Worm (Caenorhabditis elegans) whole organism, young adult: Measurements from ENCODE around the gene dnc-4.

Source experiments
- B0336.3 ChIP-seq: fragments of 200-800 bp; sonication (Bioruptor generic); IDR thresholded peaks from 2 replicates; pipeline ENCODE4 v1.3.6; 2022; ENCODE audit warnings: missing genetic modification characterization, missing compliant biosample characterization
- C06A6.2 ChIP-seq: fragments of 200-800 bp; sonication (Bioruptor generic); conservative IDR thresholded peaks from 2 replicates; pipeline ENCODE4 v1.3.6; 2022; ENCODE audit warnings: missing genetic modification characterization, missing compliant biosample characterization
- D2030.7 ChIP-seq: fragments of 200-800 bp; sonication (Bioruptor generic); IDR thresholded peaks from 2 replicates; pipeline ENCODE4 v1.3.6; 2022; ENCODE audit warnings: missing genetic modification reagents, missing genetic modification characterization, missing compliant biosample characterization
- F22D6.2 ChIP-seq: sonication (generic microtip); optimal IDR thresholded peaks from 2 replicates; lab custom pipeline; 2016; ENCODE audit warnings: mild to moderate bottlenecking, missing genetic modification characterization, missing compliant biosample characterization
- F37B4.10 ChIP-seq: fragments of 200-800 bp; sonication (Bioruptor generic); IDR thresholded peaks from 2 replicates; pipeline ENCODE4 v1.3.6; 2022; ENCODE audit warnings: missing genetic modification characterization, missing compliant biosample characterization
- F57C9.4 ChIP-seq: sonication (generic microtip); optimal IDR thresholded peaks from 2 replicates; lab custom pipeline; 2017; ENCODE audit warnings: mild to moderate bottlenecking, missing genetic modification characterization, missing compliant biosample characterization
- K12H6.12 ChIP-seq: fragments of 200-800 bp; sonication (Bioruptor generic); optimal IDR thresholded peaks from 2 replicates; lab custom pipeline; 2018; ENCODE audit warnings: mild to moderate bottlenecking, missing genetic modification characterization, missing compliant biosample characterization
- T26A5.8 ChIP-seq: sonication (generic microtip); optimal IDR thresholded peaks from 2 replicates; lab custom pipeline; 2016; ENCODE audit warnings: missing genetic modification characterization, missing compliant biosample characterization
- Y53G8AR.9 ChIP-seq: fragments of 200-800 bp; sonication (Bioruptor generic); conservative IDR thresholded peaks from 2 replicates; pipeline ENCODE4 v1.3.6; 2022; ENCODE audit warnings: missing genetic modification reagents, missing genetic modification characterization, missing compliant biosample characterization
- Y56A3A.18 ChIP-seq: fragments of 200-800 bp; sonication (Bioruptor generic); IDR thresholded peaks from 2 replicates; pipeline ENCODE4 v1.3.6; 2022; ENCODE audit warnings: missing genetic modification reagents, missing genetic modification characterization, missing compliant biosample characterization
- aptf-3 ChIP-seq: fragments of 200-800 bp; sonication (Bioruptor generic); IDR thresholded peaks from 2 replicates; pipeline ENCODE4 v1.3.6; 2022; ENCODE audit warnings: missing genetic modification characterization, missing compliant biosample characterization
- atf-7 ChIP-seq: sonication (generic microtip); optimal IDR thresholded peaks from 2 replicates; lab custom pipeline; 2017; ENCODE audit warnings: mild to moderate bottlenecking, missing genetic modification characterization, missing compliant biosample characterization
- attf-5 ChIP-seq: fragments of 200-800 bp; sonication (Bioruptor generic); optimal IDR thresholded peaks from 2 replicates; lab custom pipeline; 2018; ENCODE audit warnings: mild to moderate bottlenecking, missing genetic modification characterization, missing compliant biosample characterization
- attf-6 ChIP-seq: fragments of 200-800 bp; sonication (Bioruptor generic); IDR thresholded peaks from 2 replicates; pipeline ENCODE4 v1.3.6; 2022; ENCODE audit warnings: missing genetic modification reagents, missing genetic modification characterization, missing compliant biosample characterization
- bed-2 ChIP-seq: fragments of 200-800 bp; sonication (Bioruptor generic); IDR thresholded peaks from 2 replicates; pipeline ENCODE4 v1.3.6; 2022; ENCODE audit warnings: missing genetic modification reagents, missing genetic modification characterization, missing compliant biosample characterization
- ceh-27 ChIP-seq: fragments of 200-800 bp; sonication (Bioruptor generic); optimal IDR thresholded peaks from 2 replicates; lab custom pipeline; 2018; ENCODE audit warnings: mild to moderate bottlenecking, missing genetic modification characterization, moderate library complexity, missing compliant biosample characterization
- ceh-91 ChIP-seq: fragments of 200-800 bp; sonication (Bioruptor generic); IDR thresholded peaks from 2 replicates; pipeline ENCODE4 v1.3.6; 2022; ENCODE audit warnings: missing genetic modification reagents, missing genetic modification characterization, missing compliant biosample characterization
- dox-1 ChIP-seq: fragments of 200-800 bp; sonication (Bioruptor generic); IDR thresholded peaks from 2 replicates; pipeline ENCODE4 v1.3.6; 2022; ENCODE audit warnings: missing genetic modification reagents, missing genetic modification characterization, missing compliant biosample characterization
- egl-18 ChIP-seq: fragments of 200-800 bp; sonication (Bioruptor generic); IDR thresholded peaks from 2 replicates; pipeline ENCODE4 v1.3.6; 2022; ENCODE audit warnings: missing genetic modification reagents, missing genetic modification characterization, missing compliant biosample characterization
- egrh-3 ChIP-seq: fragments of 200-800 bp; sonication (Bioruptor generic); IDR thresholded peaks from 2 replicates; pipeline ENCODE4 v1.3.6; 2022; ENCODE audit warnings: missing genetic modification reagents, missing genetic modification characterization, missing compliant biosample characterization
- him-1 ChIP-seq: sonication (generic microtip); optimal IDR thresholded peaks from 2 replicates; lab custom pipeline; 2016; ENCODE audit warnings: missing genotype, missing genetic modification reagents, missing genetic modification characterization, missing compliant biosample characterization
- hmg-1.2 ChIP-seq: fragments of 200-800 bp; sonication (Bioruptor generic); IDR thresholded peaks from 2 replicates; pipeline ENCODE4 v1.3.6; 2022; ENCODE audit warnings: missing genetic modification reagents, missing genetic modification characterization, missing compliant biosample characterization
- hmg-20 ChIP-seq: fragments of 200-800 bp; sonication (Bioruptor generic); IDR thresholded peaks from 2 replicates; pipeline ENCODE4 v1.3.6; 2022; ENCODE audit warnings: missing genetic modification reagents, missing genetic modification characterization, missing compliant biosample characterization
- lag-1 ChIP-seq: fragments of 200-800 bp; sonication (Bioruptor generic); IDR thresholded peaks from 2 replicates; pipeline ENCODE4 v1.3.6; 2022; ENCODE audit warnings: missing genetic modification reagents, missing genetic modification characterization, missing compliant biosample characterization
- lsl-1 ChIP-seq: fragments of 200-800 bp; sonication (Bioruptor generic); optimal IDR thresholded peaks from 2 replicates; lab custom pipeline; 2018; ENCODE audit warnings: mild to moderate bottlenecking, missing genetic modification characterization, moderate library complexity, missing compliant biosample characterization
- mcd-1 ChIP-seq: fragments of 200-800 bp; sonication (Bioruptor generic); IDR thresholded peaks from 2 replicates; pipeline ENCODE4 v1.3.6; 2022; ENCODE audit warnings: missing genetic modification reagents, missing genetic modification characterization, missing compliant biosample characterization
- nfyb-1 ChIP-seq: fragments of 200-800 bp; sonication (Bioruptor generic); IDR thresholded peaks from 2 replicates; pipeline ENCODE4 v1.3.6; 2022; ENCODE audit warnings: missing genetic modification reagents, missing genetic modification characterization, missing compliant biosample characterization
- pbrm-1 ChIP-seq: fragments of 200-800 bp; sonication (Bioruptor generic); IDR thresholded peaks from 2 replicates; pipeline ENCODE4 v1.3.6; 2022; ENCODE audit warnings: missing genetic modification reagents, missing genetic modification characterization, missing compliant biosample characterization
- pha-4 ChIP-seq: fragments of 150-350 bp; sonication (generic microtip); optimal IDR thresholded peaks from 2 replicates; lab custom pipeline; 2014; ENCODE audit warnings: missing biosample characterization, missing genetic modification reagents, missing genetic modification characterization
- snpc-1.1 ChIP-seq: sonication (generic microtip); optimal IDR thresholded peaks from 2 replicates; lab custom pipeline; 2017; ENCODE audit warnings: missing genetic modification characterization, mild to moderate bottlenecking, missing compliant biosample characterization, antibody characterized with exemption, moderate library complexity, missing genotype, missing genetic modification reagents; ENCODE audit not compliant: insufficient read depth
- snpc-1.3 ChIP-seq: sonication (generic microtip); optimal IDR thresholded peaks from 2 replicates; lab custom pipeline; 2017; ENCODE audit warnings: missing genetic modification characterization, mild to moderate bottlenecking, missing compliant biosample characterization, antibody characterized with exemption, moderate library complexity, missing genotype, missing genetic modification reagents; ENCODE audit not compliant: insufficient read depth
- snpc-4 ChIP-seq, 5 experiments: fragments of 150-350 bp in 1 of 5; sonication (generic microtip) in 4 of 5; optimal IDR thresholded peaks; 2 replicates each; lab custom pipeline; 2014 to 2018; ENCODE audit warnings: missing genetic modification characterization in 5 of 5, missing biosample characterization in 3 of 5, antibody characterized with exemption in 2 of 5, mild to moderate bottlenecking in 2 of 5, missing compliant biosample characterization in 2 of 5, missing genotype in 2 of 5, moderate library complexity in 2 of 5, missing genetic modification reagents in 1 of 5
- zim-3 ChIP-seq: sonication (generic microtip); optimal IDR thresholded peaks from 2 replicates; lab custom pipeline; 2017; ENCODE audit warnings: mild to moderate bottlenecking, missing genetic modification characterization, moderate library complexity, missing compliant biosample characterization
- ztf-18 ChIP-seq: sonication (generic microtip); optimal IDR thresholded peaks from 2 replicates; lab custom pipeline; 2016; ENCODE audit warnings: missing genotype, mild to moderate bottlenecking, missing genetic modification characterization, missing compliant biosample characterization

Gene dnc-4

ce11 chrIV:7994715-7995114 is 24.9 kb downstream of the dnc-4 start:
- TF ChIP-seq ceh-91 (GFP tag; lab: Robert Waterston, UW) (no peak), bed-2 (GFP tag; lab: Robert Waterston, UW) (no peak), him-1 (tag; lab: Kevin White, UChicago) (no peak), pbrm-1 (GFP tag; lab: Robert Waterston, UW) (no peak), K12H6.12 (tag; lab: Kevin White, UChicago) (no peak), snpc-4 (GFP tag; optimal IDR thresholded peaks at IDR 0.05; lab: Kevin White, UChicago) (no peak), snpc-4 (tag; optimal IDR thresholded peaks at IDR 0.05; lab: Kevin White, UChicago) (no peak), C06A6.2 (GFP tag; lab: Robert Waterston, UW) (no peak), ztf-18 (no peak), dox-1 (GFP tag; lab: Robert Waterston, UW) (no peak), hmg-1.2 (GFP tag; lab: Robert Waterston, UW) (no peak)
- TF ChIP-seq, all 124 proteins: peak for 0

DNA sequence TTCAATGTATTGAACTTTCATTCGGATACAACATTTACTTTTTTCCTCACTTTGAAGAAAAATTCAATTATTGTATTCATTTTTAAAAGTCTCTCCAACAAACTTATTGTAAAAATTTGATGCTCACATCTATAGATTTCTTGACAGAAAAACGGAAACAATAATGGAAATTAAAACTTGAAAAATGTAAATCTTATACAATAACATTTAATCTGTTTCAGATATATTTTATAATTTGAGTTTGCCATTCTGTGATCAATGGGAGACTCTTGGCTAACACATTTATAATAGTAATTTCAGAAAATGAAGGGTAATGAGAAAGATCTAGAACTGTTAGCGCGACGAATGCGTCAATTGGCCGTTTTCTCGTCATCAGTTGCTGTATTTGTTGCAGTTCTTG is 31.2 kb downstream of the dnc-4 start, which contains the start of gene col-115:
Gene col-115, plus strand, starts transcription at position 301 of the 400 bp plus-strand sequence.
- no peak for TF ChIP-seq attf-5 (GFP tag; lab: Kevin White, UChicago)
- TF ChIP-seq F37B4.10: no peak
- TF ChIP-seq nfyb-1 (GFP tag; lab: Robert Waterston, UW): no peak
- TF ChIP-seq D2030.7: no peak
- no peak for TF ChIP-seq snpc-1.3 (tag; lab: Kevin White, UChicago)
- TF ChIP-seq mcd-1: no peak
- no peak for TF ChIP-seq F22D6.2 (tag; lab: Kevin White, UChicago)
- no peak for TF ChIP-seq F57C9.4 (tag; lab: Kevin White, UChicago)
- TF ChIP-seq, all 124 proteins: peak for 0

- no peak for TF ChIP-seq Y53G8AR.9 (GFP tag; lab: Robert Waterston, UW)
- TF ChIP-seq ceh-27 (GFP tag; lab: Kevin White, UChicago): no peak
- no peak for TF ChIP-seq hmg-20 (GFP tag; lab: Robert Waterston, UW)
- no peak for TF ChIP-seq egl-18 (GFP tag; lab: Robert Waterston, UW)
- no peak for TF ChIP-seq atf-7 (tag; lab: Kevin White, UChicago)
- no peak for TF ChIP-seq lag-1 (GFP tag; lab: Robert Waterston, UW)
- TF ChIP-seq snpc-1.1 (tag; lab: Kevin White, UChicago): no peak
- TF ChIP-seq T26A5.8: no peak
- TF ChIP-seq pha-4 (tag; lab: Kevin White, UChicago): no peak
- no peak for TF ChIP-seq Y56A3A.18
- no peak for TF ChIP-seq B0336.3
Measured at ce11 chrIV:7987083-7987482, 32.5 kb downstream of the dnc-4 start, which contains the start of gene mec-17. mec-17 (minus strand) TSS chrIV:7987183.

DNA sequence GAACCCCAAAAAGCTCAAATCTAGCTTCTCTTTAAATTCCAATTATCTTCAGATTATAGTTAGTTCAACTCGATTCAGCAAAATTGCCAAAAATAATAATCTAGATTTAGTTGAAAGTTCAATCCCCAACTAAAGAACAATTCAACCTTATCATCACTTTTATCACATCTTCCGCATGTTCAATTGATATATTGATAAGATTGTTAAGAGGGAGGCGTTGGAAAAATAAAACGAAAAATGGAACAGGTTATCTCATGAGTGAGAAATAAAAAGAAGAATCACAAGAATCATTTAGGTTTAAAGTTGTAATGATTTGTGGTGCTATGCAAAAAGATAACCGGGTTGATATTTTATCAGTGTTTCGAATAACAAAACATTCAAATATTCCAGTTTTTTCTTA is 33.9 kb downstream of the dnc-4 start:
- TF ChIP-seq aptf-3 (GFP tag; lab: Robert Waterston, UW): no peak
- no peak for TF ChIP-seq attf-6 (GFP tag; lab: Robert Waterston, UW)
- no peak for TF ChIP-seq lsl-1 (GFP tag; lab: Kevin White, UChicago)
- no peak for TF ChIP-seq egrh-3 (GFP tag; lab: Robert Waterston, UW)
- no peak for TF ChIP-seq zim-3 (tag; lab: Kevin White, UChicago)
